Worm (Caenorhabditis elegans) whole organism, late embryonic: ENCODE data around the gene nlp-36.

Source experiments
- ceh-2 ChIP-seq: sonication (generic microtip); optimal IDR thresholded peaks from 2 replicates; lab custom pipeline; 2016; ENCODE audit warnings: missing genotype, missing genetic modification characterization, missing compliant biosample characterization
- nhr-11 ChIP-seq: fragments of 150-350 bp; optimal IDR thresholded peaks from 2 replicates; lab custom pipeline; 2014; ENCODE audit warnings: missing biosample characterization, missing genetic modification characterization
- nhr-232 ChIP-seq: sonication (generic microtip); optimal IDR thresholded peaks from 2 replicates; lab custom pipeline; 2016; ENCODE audit warnings: missing genetic modification characterization, missing compliant biosample characterization

DNA sequence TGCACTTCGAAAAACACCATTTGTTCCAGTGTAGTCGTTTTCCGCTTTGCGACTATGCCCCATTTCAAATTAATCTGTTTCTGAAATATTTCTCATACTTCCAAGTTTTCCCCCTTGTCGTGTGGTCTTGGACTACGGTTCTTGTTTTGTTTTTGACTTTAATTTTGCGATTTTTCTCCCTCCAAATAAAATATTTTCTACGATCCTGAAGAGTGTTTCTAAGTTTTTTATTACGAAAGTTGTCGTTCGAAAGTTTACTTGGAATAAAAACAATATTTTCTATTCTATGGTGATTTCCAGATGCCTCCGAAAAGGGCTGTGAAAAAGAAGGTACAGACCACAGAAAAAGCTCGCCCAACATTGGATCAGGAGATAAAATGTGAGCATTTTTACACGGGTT lies 20.7 kb upstream of the nlp-36 start, which contains the start of gene tag-342:
- no peak for TF ChIP-seq ceh-2
- no peak for TF ChIP-seq nhr-11
- no peak for TF ChIP-seq nhr-232 (tag; lab: Kevin White, UChicago)
